Worm (Caenorhabditis elegans): ENCODE data around the gene cest-19.

ce11 chrX:7005919-7006318 lies 29.9 kb downstream of the cest-19 start:
- no peak for TF ChIP-seq snpc-1.3 (tag; optimal IDR thresholded peaks at IDR 0.05; ENCODE audit: insufficient read depth)
- no peak for TF ChIP-seq sea-2 (GFP tag; IDR thresholded peaks at IDR 0.05)
- TF ChIP-seq unc-62 (GFP tag; optimal IDR thresholded peaks at IDR 0.05), result no peak
- TF ChIP-seq ets-4 (GFP tag; optimal IDR thresholded peaks at IDR 0.05), result no peak
- no peak for TF ChIP-seq rcor-1 (GFP tag; IDR thresholded peaks at IDR 0.05)
- TF ChIP-seq cebp-2 (GFP tag; IDR thresholded peaks at IDR 0.05), result no peak
